Fruit fly (Drosophila melanogaster) whole organism, embryonic: ENCODE results near the gene Pa1.

Experiments
- Asciz ChIP-seq: fragments of 200-800 bp; sonication (Bioruptor generic); optimal IDR thresholded peaks from 2 replicates; lab custom pipeline; 2017; ENCODE audit warnings: missing biosample characterization, mild to moderate bottlenecking, missing genetic modification characterization, missing genetic modification reagents
- B-H1 ChIP-seq: fragments of 200-800 bp; sonication (Bioruptor generic); IDR thresholded peaks from 3 replicates; pipeline ENCODE4 v1.3.6; 2022; ENCODE audit warnings: missing biosample characterization, missing genetic modification characterization
- Bgb ChIP-seq: fragments of 200-800 bp; sonication (Bioruptor generic); IDR thresholded peaks from 2 replicates; pipeline ENCODE4 v1.3.6; 2022; ENCODE audit warnings: missing biosample characterization, missing genetic modification characterization; ENCODE audit not compliant: partially characterized antibody
- CG10267 ChIP-seq: fragments of 200-800 bp; sonication (Bioruptor generic); optimal IDR thresholded peaks from 2 replicates; lab custom pipeline; 2018; ENCODE audit warnings: missing biosample characterization, mild to moderate bottlenecking, missing genetic modification characterization, moderate library complexity
- CG12236 ChIP-seq: fragments of 200-800 bp; sonication (Bioruptor generic); optimal IDR thresholded peaks from 2 replicates; lab custom pipeline; 2016; ENCODE audit warnings: missing biosample characterization, missing genetic modification characterization
- CG12659 ChIP-seq: fragments of 200-800 bp; sonication (Bioruptor generic); optimal IDR thresholded peaks from 3 replicates; lab custom pipeline; 2017; ENCODE audit warnings: mild to moderate bottlenecking, missing biosample characterization, missing genetic modification reagents, missing genetic modification characterization
- CG16813 ChIP-seq: fragments of 200-800 bp; sonication (Bioruptor generic); IDR thresholded peaks from 3 replicates; pipeline ENCODE4 v1.3.6; 2022; ENCODE audit warnings: missing biosample characterization, missing genetic modification characterization; ENCODE audit not compliant: partially characterized antibody
- CG18262 ChIP-seq: fragments of 200-800 bp; optimal IDR thresholded peaks from 3 replicates; lab custom pipeline; 2019; ENCODE audit warnings: missing biosample characterization, mild to moderate bottlenecking, missing genetic modification characterization, moderate library complexity
- CG2120 ChIP-seq: fragments of 200-800 bp; sonication (Bioruptor generic); optimal IDR thresholded peaks from 3 replicates; lab custom pipeline; 2016; ENCODE audit warnings: missing biosample characterization, missing genetic modification characterization
- CG2129 ChIP-seq: fragments of 200-800 bp; sonication (Bioruptor generic); IDR thresholded peaks from 2 replicates; pipeline ENCODE4 v1.3.6; 2022; ENCODE audit warnings: missing biosample characterization, missing genetic modification characterization; ENCODE audit not compliant: partially characterized antibody
- CG2712 ChIP-seq: fragments of 200-800 bp; optimal IDR thresholded peaks from 3 replicates; lab custom pipeline; 2019; ENCODE audit warnings: missing biosample characterization, mild to moderate bottlenecking, missing genetic modification characterization, moderate library complexity
- CG32532 ChIP-seq: fragments of 200-800 bp; sonication (Bioruptor generic); IDR thresholded peaks from 2 replicates; pipeline ENCODE4 v1.3.6; 2022; ENCODE audit warnings: missing biosample characterization, missing genetic modification characterization
- CG34376 ChIP-seq: fragments of 200-800 bp; sonication (Bioruptor generic); optimal IDR thresholded peaks from 2 replicates; lab custom pipeline; 2018; ENCODE audit warnings: missing biosample characterization, mild to moderate bottlenecking, missing genetic modification characterization
- CG6689 ChIP-seq: fragments of 200-800 bp; sonication (Bioruptor generic); IDR thresholded peaks from 2 replicates; pipeline ENCODE4 v1.3.6; 2022; ENCODE audit warnings: missing biosample characterization, missing genetic modification characterization
- CG8290 ChIP-seq, 3 experiments: fragments of 200-800 bp; sonication (Bioruptor generic); optimal IDR thresholded peaks; 2 replicates each; lab custom pipeline; 2016 to 2019; ENCODE audit warnings: missing biosample characterization in 3 of 3, missing genetic modification characterization in 3 of 3, mild to moderate bottlenecking in 2 of 3, moderate library complexity in 1 of 3
- CG9932 ChIP-seq: fragments of 200-800 bp; sonication (Bioruptor generic); IDR thresholded peaks from 2 replicates; pipeline ENCODE4 v1.3.6; 2022; ENCODE audit warnings: missing biosample characterization, missing genetic modification characterization
- Dll ChIP-seq: fragments of 200-800 bp; sonication (Bioruptor generic); IDR thresholded peaks from 4 replicates; pipeline ENCODE4 v1.3.6; 2022; ENCODE audit warnings: missing biosample characterization, missing genetic modification characterization; ENCODE audit not compliant: partially characterized antibody
- Dp ChIP-seq: fragments of 200-800 bp; sonication (Bioruptor generic); optimal IDR thresholded peaks from 2 replicates; lab custom pipeline; 2018; ENCODE audit warnings: missing biosample characterization, mild to moderate bottlenecking, missing genetic modification characterization, moderate library complexity
- Elba2 ChIP-seq: fragments of 200-800 bp; sonication (Bioruptor generic); optimal IDR thresholded peaks from 3 replicates; lab custom pipeline; 2016; ENCODE audit warnings: missing biosample characterization, missing genetic modification characterization
- HLH4C ChIP-seq: fragments of 200-800 bp; sonication (Bioruptor generic); IDR thresholded peaks from 3 replicates; pipeline ENCODE4 v1.3.6; 2022; ENCODE audit warnings: missing biosample characterization, missing genetic modification characterization; ENCODE audit not compliant: partially characterized antibody
- Kr ChIP-seq: fragments of 200-800 bp; sonication (Bioruptor generic); optimal IDR thresholded peaks from 2 replicates; lab custom pipeline; 2017; ENCODE audit warnings: missing biosample characterization, mild to moderate bottlenecking, missing genetic modification characterization
- MBD-R2 ChIP-seq: fragments of 200-800 bp; sonication (Bioruptor generic); IDR thresholded peaks from 2 replicates; pipeline ENCODE4 v1.3.6; 2022; ENCODE audit warnings: missing biosample characterization, missing genetic modification characterization
- MESR4 ChIP-seq: fragments of 200-800 bp; sonication (Bioruptor generic); optimal IDR thresholded peaks from 2 replicates; lab custom pipeline; 2018; ENCODE audit warnings: missing biosample characterization, mild to moderate bottlenecking, missing genetic modification characterization, moderate library complexity
- Nf-YB ChIP-seq: fragments of 200-800 bp; sonication (Bioruptor generic); optimal IDR thresholded peaks from 3 replicates; lab custom pipeline; 2019; ENCODE audit warnings: missing biosample characterization, mild to moderate bottlenecking, missing genetic modification characterization, moderate library complexity
- Xrp1 ChIP-seq: fragments of 200-800 bp; sonication (Bioruptor generic); IDR thresholded peaks from 2 replicates; pipeline ENCODE4 v1.3.6; 2022; ENCODE audit warnings: missing biosample characterization, missing genetic modification characterization
- YL-1 ChIP-seq: fragments of 200-800 bp; sonication (Bioruptor generic); optimal IDR thresholded peaks from 3 replicates; lab custom pipeline; 2017; ENCODE audit warnings: missing biosample characterization, mild to moderate bottlenecking, missing genetic modification characterization
- ato ChIP-seq: fragments of 200-800 bp; sonication (Bioruptor generic); IDR thresholded peaks from 2 replicates; pipeline ENCODE4 v1.3.6; 2022; ENCODE audit warnings: missing biosample characterization, missing genetic modification characterization; ENCODE audit not compliant: partially characterized antibody
- cas ChIP-seq: fragments of 200-800 bp; sonication (Bioruptor generic); IDR thresholded peaks from 2 replicates; pipeline ENCODE4 v1.3.6; 2022; ENCODE audit warnings: missing biosample characterization, missing genetic modification characterization
- dpn ChIP-seq, 2 experiments: fragments of 200-800 bp; sonication (Bioruptor generic); optimal IDR thresholded peaks; 3 replicates each; lab custom pipeline; 2016; ENCODE audit warnings: missing biosample characterization in 2 of 2, missing genetic modification characterization in 2 of 2
- gfzf ChIP-seq: fragments of 200-800 bp; sonication (Bioruptor generic); optimal IDR thresholded peaks from 2 replicates; lab custom pipeline; 2016; ENCODE audit warnings: missing biosample characterization, mild to moderate bottlenecking, missing genetic modification characterization, moderate library complexity
- hb ChIP-seq: fragments of 200-800 bp; sonication (Bioruptor generic); IDR thresholded peaks from 3 replicates; pipeline ENCODE4 v1.3.6; 2022; ENCODE audit warnings: missing biosample characterization, missing genetic modification characterization; ENCODE audit not compliant: partially characterized antibody
- her ChIP-seq: fragments of 200-800 bp; sonication (Bioruptor generic); optimal IDR thresholded peaks from 2 replicates; lab custom pipeline; 2016; ENCODE audit warnings: missing biosample characterization, missing genetic modification characterization
- klu ChIP-seq: fragments of 200-800 bp; sonication (Bioruptor generic); IDR thresholded peaks from 2 replicates; pipeline ENCODE4 v1.3.6; 2022; ENCODE audit warnings: missing biosample characterization, missing genetic modification characterization
- nerfin-1 ChIP-seq: fragments of 200-800 bp; sonication (Bioruptor generic); optimal IDR thresholded peaks from 3 replicates; lab custom pipeline; 2019; ENCODE audit warnings: missing biosample characterization, mild to moderate bottlenecking, missing genetic modification characterization, moderate library complexity
- nom ChIP-seq: fragments of 200-800 bp; sonication (Bioruptor generic); optimal IDR thresholded peaks from 2 replicates; lab custom pipeline; 2017; ENCODE audit warnings: missing biosample characterization, missing genetic modification characterization, mild to moderate bottlenecking, moderate library complexity, missing genetic modification reagents
- sd ChIP-seq: fragments of 200-800 bp; sonication (Bioruptor generic); optimal IDR thresholded peaks from 3 replicates; lab custom pipeline; 2018; ENCODE audit warnings: missing biosample characterization, mild to moderate bottlenecking, missing genetic modification characterization, moderate library complexity
- sna ChIP-seq: fragments of 200-800 bp; sonication (Bioruptor generic); IDR thresholded peaks from 2 replicates; pipeline ENCODE4 v1.3.6; 2022; ENCODE audit warnings: missing biosample characterization, missing genetic modification characterization; ENCODE audit not compliant: partially characterized antibody
- sob ChIP-seq: fragments of 200-800 bp; sonication (Bioruptor generic); IDR thresholded peaks from 2 replicates; pipeline ENCODE4 v1.3.6; 2022; ENCODE audit warnings: missing biosample characterization, missing genetic modification characterization

The Pa1 gene

DNA sequence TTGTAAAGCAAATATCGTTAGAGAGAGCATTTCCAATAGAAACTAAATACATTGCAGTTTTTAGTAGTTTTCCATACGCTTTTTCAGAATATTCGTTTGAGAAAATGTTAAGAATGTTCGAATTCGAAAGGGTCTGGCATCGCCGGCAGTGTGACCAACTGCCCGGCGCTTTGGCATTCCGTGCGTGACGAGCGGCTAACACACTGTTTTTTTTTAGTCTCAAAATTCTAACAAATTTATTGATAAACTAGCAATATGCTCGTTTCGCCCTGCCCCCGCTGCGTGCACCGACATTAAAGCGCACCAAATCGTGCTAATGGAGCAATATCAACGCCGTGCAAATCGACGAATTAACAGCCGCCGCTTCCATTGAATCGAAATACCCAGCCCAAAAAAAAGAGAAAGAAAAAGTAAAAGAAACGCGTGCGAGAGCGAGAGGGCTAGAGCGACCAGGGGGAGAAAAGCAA, 3.3 kb upstream of the Pa1 start, which contains the start of gene dsh (continued):
- TF ChIP-seq CG16813 (GFP tag; lab: Robert Waterston, UW) (peak; percentile 45; the same call in 2 of the 3 replicates), nerfin-1 (peak; percentile 3), CG9932 (GFP tag; lab: Robert Waterston, UW) (0 out of 2 replicates have a peak, but pooled peaks have one; percentile 22), gfzf (GFP tag; lab: Kevin White, UChicago) (peak; percentile 82), CG12659 (peak; percentile 51), CG2129 (GFP tag; lab: Robert Waterston, UW) (0 out of 2 replicates have a peak, but pooled peaks have one; percentile 21), YL-1 (GFP tag; lab: Kevin White, UChicago) (peak; percentile 32), cas (no peak), CG2120 (GFP tag; lab: Kevin White, UChicago) (peak; percentile 29), sna (GFP tag; lab: Robert Waterston, UW) (0 out of 2 replicates have a peak, but pooled peaks have one; percentile 29), B-H1 (no peak), CG34376 (no peak), Asciz (GFP tag; lab: Kevin White, UChicago) (no peak), CG10267 (tag; lab: Kevin White, UChicago) (peak; percentile 53), CG6689 (GFP tag; lab: Robert Waterston, UW) (peak; percentile 23; the same call in 1 of the 2 replicates), ato (GFP tag; lab: Robert Waterston, UW) (no peak), klu (no peak), her (GFP tag; lab: Kevin White, UChicago) (no peak), MBD-R2 (GFP tag; lab: Robert Waterston, UW) (peak; percentile 34; the same call in 1 of the 2 replicates), CG12236 (GFP tag; lab: Kevin White, UChicago) (no peak), CG32532 (GFP tag; lab: Robert Waterston, UW) (peak; percentile 37; the same call in 1 of the 2 replicates), Dll (GFP tag; lab: Robert Waterston, UW) (peak; percentile 75), CG2712 (tag; lab: Kevin White, UChicago) (peak; percentile 11), HLH4C (GFP tag; lab: Robert Waterston, UW) (peak; percentile 40; the same call in 1 of the 3 replicates), Kr (GFP tag; lab: Kevin White, UChicago) (no peak), MESR4 (GFP tag; lab: Kevin White, UChicago) (peak; percentile 86), CG18262 (tag; lab: Kevin White, UChicago) (no peak), sob (0 out of 2 replicates have a peak, but pooled peaks have one; percentile 7), Bgb (GFP tag; lab: Robert Waterston, UW) (peak; percentile 44; the same call in 1 of the 2 replicates), Elba2 (GFP tag; lab: Kevin White, UChicago) (peak; percentile 34), CG8290 (GFP tag; optimal IDR thresholded peaks at IDR 0.05; lab: Kevin White, UChicago) (peak; percentile 12), CG8290 (tag; optimal IDR thresholded peaks at IDR 0.05; lab: Kevin White, UChicago) (no peak), dpn (GFP tag; optimal IDR thresholded peaks at IDR 0.05; lab: Kevin White, UChicago) (peak in 1 of 2 experiments; percentile 7), sd (tag; lab: Kevin White, UChicago) (peak; percentile 79), Xrp1 (GFP tag; lab: Robert Waterston, UW) (0 out of 2 replicates have a peak, but pooled peaks have one; percentile 10), hb (GFP tag; lab: Robert Waterston, UW) (no peak), Dp (peak; percentile 60), Nf-YB (GFP tag; lab: Kevin White, UChicago) (no peak), nom (GFP tag; lab: Kevin White, UChicago) (peak; percentile 41)
